Worm (Caenorhabditis elegans): ENCODE measurements around the gene M01F1.4.

ce11 chrIII:3509908-3510307 lies at the start of gene M01F1.4, which contains the start of gene mrpl-35:
- TF ChIP-seq flt-1 (GFP tag; IDR thresholded peaks at IDR 0.05) (no peak), ref-1 (GFP tag; conservative IDR thresholded peaks at IDR 0.05) (no peak), klf-2 (GFP tag; conservative IDR thresholded peaks at IDR 0.05) (no peak), ztf-29 (GFP tag; IDR thresholded peaks at IDR 0.05) (no peak), T22C8.4 (GFP tag; IDR thresholded peaks at IDR 0.05) (no peak)
